Worm (Caenorhabditis elegans) whole organism, L3 larva: ENCODE data around the gene tmem-184.

ENCODE experiments used
- ama-1 ChIP-seq: fragments of 150-350 bp; optimal IDR thresholded peaks from 2 replicates; lab custom pipeline; 2018
- egl-27 ChIP-seq: sonication (generic microtip); optimal IDR thresholded peaks from 4 replicates; lab custom pipeline; 2017; ENCODE audit warnings: missing biosample characterization, missing genetic modification reagents, missing genetic modification characterization
- elt-3 ChIP-seq, 3 experiments: fragments of 150-350 bp in 1 of 3; sonication (generic microtip) in 2 of 3; optimal IDR thresholded peaks; 2 replicates in 2 of 3; 4 replicates in 1 of 3; lab custom pipeline; 2014 to 2017; ENCODE audit warnings: missing biosample characterization in 3 of 3, missing genetic modification characterization in 3 of 3
- hmg-11 ChIP-seq: sonication (generic microtip); optimal IDR thresholded peaks from 2 replicates; lab custom pipeline; 2016; ENCODE audit warnings: missing genetic modification characterization, missing compliant biosample characterization
- mml-1 ChIP-seq: fragments of 150-350 bp; sonication (generic microtip); optimal IDR thresholded peaks from 3 replicates; lab custom pipeline; 2014; ENCODE audit warnings: missing biosample characterization, missing genetic modification characterization
- nhr-11 ChIP-seq: fragments of 150-350 bp; optimal IDR thresholded peaks from 2 replicates; lab custom pipeline; 2014; ENCODE audit warnings: missing biosample characterization, missing genetic modification characterization
- nhr-12 ChIP-seq: fragments of 150-350 bp; optimal IDR thresholded peaks from 2 replicates; lab custom pipeline; 2014; ENCODE audit warnings: missing biosample characterization, missing genetic modification characterization
- nhr-76 ChIP-seq: fragments of 150-350 bp; sonication (generic microtip); optimal IDR thresholded peaks from 5 replicates; lab custom pipeline; 2014; ENCODE audit warnings: missing biosample characterization, missing genetic modification characterization
- pha-4 ChIP-seq: fragments of 150-350 bp; optimal IDR thresholded peaks from 2 replicates; lab custom pipeline; 2014; ENCODE audit warnings: missing biosample characterization, missing genetic modification reagents, missing genetic modification characterization
- ztf-11 ChIP-seq: fragments of 150-350 bp; optimal IDR thresholded peaks from 2 replicates; lab custom pipeline; 2014; ENCODE audit warnings: missing biosample characterization, missing genetic modification characterization

DNA sequence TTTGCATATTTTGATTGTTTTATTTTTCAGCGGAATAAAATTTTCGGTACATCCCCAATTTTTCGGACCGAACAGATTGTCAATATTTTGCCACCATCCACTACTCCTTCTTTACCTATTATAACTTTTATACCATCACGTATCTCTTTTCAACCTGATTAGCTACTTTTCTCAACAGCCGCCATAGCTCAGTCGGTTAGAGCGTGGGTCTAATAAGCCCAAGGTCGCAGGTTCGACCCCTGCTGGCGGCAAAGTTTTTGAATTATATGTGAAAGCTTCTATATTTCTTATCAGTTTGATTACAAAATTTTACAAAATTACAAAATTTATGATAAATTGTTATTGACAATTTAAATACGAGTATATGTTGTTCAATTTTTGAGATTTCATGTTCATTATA lies 27.7 kb downstream of the tmem-184 start:
- TF ChIP-seq egl-27 (tag; lab: Kevin White, UChicago) = no peak
- no peak for TF ChIP-seq hmg-11 (tag; lab: Kevin White, UChicago)
- TF ChIP-seq nhr-11 (tag; lab: Kevin White, UChicago) = no peak
- TF ChIP-seq pha-4 (tag; lab: Kevin White, UChicago) = no peak
- TF ChIP-seq elt-3 (tag; optimal IDR thresholded peaks at IDR 0.05; lab: Kevin White, UChicago) = no peak
- no peak for TF ChIP-seq nhr-76 (tag; lab: Kevin White, UChicago)
- no peak for TF ChIP-seq nhr-12 (tag; lab: Kevin White, UChicago)
- no peak for TF ChIP-seq mml-1
- no peak for TF ChIP-seq ama-1 (lab: Kevin White, UChicago)
- TF ChIP-seq ztf-11 = no peak
